Worm (Caenorhabditis elegans) whole organism, late embryonic: ENCODE measurements around the gene D2024.4.

Experiments
- pat-9 ChIP-seq: fragments of 200-800 bp; sonication (Bioruptor generic); optimal IDR thresholded peaks from 2 replicates; lab custom pipeline; 2018; ENCODE audit warnings: mild to moderate bottlenecking, missing genetic modification characterization, moderate library complexity, missing compliant biosample characterization
- unc-86 ChIP-seq: sonication (generic microtip); optimal IDR thresholded peaks from 2 replicates; lab custom pipeline; 2016; ENCODE audit warnings: missing genetic modification characterization, missing compliant biosample characterization

- no peak for TF ChIP-seq unc-86 (tag; lab: Kevin White, UChicago)
- TF ChIP-seq pat-9, result no peak
Measured at ce11 chrIV:7196853-7197252, 34.2 kb upstream of the D2024.4 start, which contains the start of gene unc-8.
